Fruit fly (Drosophila melanogaster) whole organism, pupa: ENCODE results near the gene CG17075.

Source experiments
- CG10348 ChIP-seq: fragments of 200-800 bp; sonication (Bioruptor generic); IDR thresholded peaks from 2 replicates; pipeline ENCODE4 v1.3.6; 2022; ENCODE audit warnings: missing biosample characterization, missing genetic modification characterization
- CG12605 ChIP-seq: fragments of 200-800 bp; sonication (Bioruptor generic); IDR thresholded peaks from 2 replicates; pipeline ENCODE4 v1.3.6; 2022; ENCODE audit warnings: missing biosample characterization, missing genetic modification characterization
- CG13204 ChIP-seq: fragments of 200-800 bp; sonication (Bioruptor generic); optimal IDR thresholded peaks from 2 replicates; lab custom pipeline; 2018; ENCODE audit warnings: missing biosample characterization, mild to moderate bottlenecking, missing genetic modification characterization, moderate library complexity
- CG14655 ChIP-seq: fragments of 200-800 bp; sonication (Bioruptor generic); optimal IDR thresholded peaks from 3 replicates; lab custom pipeline; 2017; ENCODE audit warnings: mild to moderate bottlenecking, missing biosample characterization, missing genetic modification reagents, missing genetic modification characterization
- CG15710 ChIP-seq: fragments of 200-800 bp; sonication (Bioruptor generic); optimal IDR thresholded peaks from 2 replicates; lab custom pipeline; 2018; ENCODE audit warnings: missing biosample characterization, mild to moderate bottlenecking, missing genetic modification characterization, moderate library complexity
- CG17806 ChIP-seq: fragments of 200-800 bp; sonication (Bioruptor generic); optimal IDR thresholded peaks from 2 replicates; lab custom pipeline; 2018; ENCODE audit warnings: missing biosample characterization, mild to moderate bottlenecking, missing genetic modification characterization, moderate library complexity
- CG32121 ChIP-seq: fragments of 200-800 bp; sonication (Bioruptor generic); IDR thresholded peaks from 2 replicates; pipeline ENCODE4 v1.3.6; 2022; ENCODE audit warnings: missing biosample characterization, missing genetic modification characterization
- CG34367 ChIP-seq: fragments of 200-800 bp; sonication (Bioruptor generic); optimal IDR thresholded peaks from 2 replicates; lab custom pipeline; 2018; ENCODE audit warnings: missing biosample characterization, mild to moderate bottlenecking, missing genetic modification characterization
- CG4496 ChIP-seq: fragments of 200-800 bp; sonication (Bioruptor generic); IDR thresholded peaks from 3 replicates; pipeline ENCODE4 v1.3.6; 2022; ENCODE audit warnings: missing biosample characterization, missing genetic modification characterization
- CG8159 ChIP-seq: fragments of 200-800 bp; sonication (Bioruptor generic); optimal IDR thresholded peaks from 3 replicates; lab custom pipeline; 2018; ENCODE audit warnings: missing biosample characterization, mild to moderate bottlenecking, missing genetic modification characterization, moderate library complexity
- CG8301 ChIP-seq: fragments of 200-800 bp; sonication (Bioruptor generic); optimal IDR thresholded peaks from 2 replicates; lab custom pipeline; 2018; ENCODE audit warnings: missing biosample characterization, mild to moderate bottlenecking, missing genetic modification characterization
- CG9948 ChIP-seq: fragments of 200-800 bp; sonication (Bioruptor generic); optimal IDR thresholded peaks from 2 replicates; lab custom pipeline; 2018; ENCODE audit warnings: missing biosample characterization, mild to moderate bottlenecking, missing genetic modification characterization, moderate library complexity
- D1 ChIP-seq: fragments of 200-800 bp; sonication (Bioruptor generic); optimal IDR thresholded peaks from 2 replicates; lab custom pipeline; 2018; ENCODE audit warnings: missing biosample characterization, mild to moderate bottlenecking, missing genetic modification characterization, moderate library complexity
- EcR ChIP-seq: fragments of 200-800 bp; sonication (Bioruptor generic); optimal IDR thresholded peaks from 3 replicates; lab custom pipeline; 2019; ENCODE audit warnings: missing biosample characterization, missing genetic modification characterization, mild to moderate bottlenecking, moderate library complexity, missing genetic modification reagents
- Ets98B ChIP-seq: fragments of 200-800 bp; sonication (Bioruptor generic); IDR thresholded peaks from 2 replicates; pipeline ENCODE4 v1.3.6; 2022; ENCODE audit warnings: missing biosample characterization, missing genetic modification characterization
- Pif1A ChIP-seq: fragments of 200-800 bp; sonication (Bioruptor generic); optimal IDR thresholded peaks from 3 replicates; lab custom pipeline; 2016; ENCODE audit warnings: missing biosample characterization, missing genetic modification characterization
- Pif1B ChIP-seq: fragments of 200-800 bp; sonication (Bioruptor generic); optimal IDR thresholded peaks from 3 replicates; lab custom pipeline; 2016; ENCODE audit warnings: missing biosample characterization, missing genetic modification characterization
- Snoo ChIP-seq: fragments of 200-800 bp; sonication (Bioruptor generic); optimal IDR thresholded peaks from 3 replicates; lab custom pipeline; 2017; ENCODE audit warnings: missing biosample characterization, mild to moderate bottlenecking, missing genetic modification characterization, inconsistent platforms
- fd96Ca ChIP-seq: fragments of 200-800 bp; sonication (Bioruptor generic); IDR thresholded peaks from 3 replicates; pipeline ENCODE4 v1.3.6; 2022; ENCODE audit warnings: missing biosample characterization, missing genetic modification characterization
- gl ChIP-seq: fragments of 200-800 bp; sonication (Bioruptor generic); optimal IDR thresholded peaks from 2 replicates; lab custom pipeline; 2018; ENCODE audit warnings: missing biosample characterization, mild to moderate bottlenecking, missing genetic modification characterization
- rn ChIP-seq: fragments of 200-800 bp; sonication (Bioruptor generic); IDR thresholded peaks from 2 replicates; pipeline ENCODE4 v1.3.6; 2022; ENCODE audit warnings: missing biosample characterization, missing genetic modification characterization

The CG17075 gene

DNA sequence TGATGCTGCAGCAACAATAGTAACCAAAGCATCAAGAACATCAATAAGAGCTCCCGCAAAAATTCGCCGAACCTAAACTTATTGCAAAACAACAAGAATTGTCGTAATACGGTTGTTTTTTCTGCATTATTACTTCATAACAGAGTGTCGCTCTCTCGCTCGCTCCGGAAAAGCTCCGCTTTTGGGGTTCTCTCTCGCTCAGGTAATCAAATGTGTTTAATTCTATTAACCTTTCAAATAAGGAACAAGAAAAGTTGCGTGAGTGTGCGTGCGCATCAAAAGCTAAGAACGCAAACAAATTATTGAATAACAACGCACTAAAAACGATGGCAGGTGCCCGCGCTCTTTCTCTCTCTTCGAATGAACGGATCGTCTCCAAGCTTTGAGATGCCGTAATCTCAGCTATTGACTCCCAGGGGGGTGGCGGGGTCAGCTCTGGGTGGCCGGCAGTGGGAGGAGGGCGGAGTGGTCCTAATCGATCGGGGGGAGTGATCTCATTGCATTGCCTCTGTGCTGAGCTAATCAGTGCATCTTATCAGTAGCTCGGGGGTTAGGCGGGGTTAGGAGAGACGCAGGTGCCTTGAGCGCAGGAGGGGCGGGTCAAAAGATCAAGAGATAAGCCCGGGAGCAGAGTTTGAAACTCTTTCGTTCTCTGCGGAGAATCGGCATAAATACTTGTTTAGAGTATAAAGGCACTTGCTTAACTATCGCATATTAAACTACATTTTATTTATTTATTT lies 39.1 kb upstream of the CG17075 start:
- TF ChIP-seq CG8159 (tag; lab: Kevin White, UChicago) (no peak), CG10348 (no peak), CG8301 (tag; lab: Kevin White, UChicago) (no peak), fd96Ca (GFP tag; lab: Robert Waterston, UW) (no peak), CG17806 (tag; lab: Kevin White, UChicago) (no peak), Ets98B (no peak), D1 (no peak), rn (GFP tag; lab: Robert Waterston, UW) (no peak), CG12605 (GFP tag; lab: Robert Waterston, UW) (no peak), EcR (peak; percentile 14), CG4496 (0 out of 3 replicates have a peak, but pooled peaks have one; percentile 33), Pif1B (GFP tag; lab: Kevin White, UChicago) (no peak), CG34367 (tag; lab: Kevin White, UChicago) (no peak)
- TF ChIP-seq, all 21 proteins: peak for 2

- TF ChIP-seq CG17806 (tag; lab: Kevin White, UChicago) (peak; percentile 11), gl (no peak), fd96Ca (GFP tag; lab: Robert Waterston, UW) (no peak), CG8159 (tag; lab: Kevin White, UChicago) (peak; percentile 14), CG9948 (tag; lab: Kevin White, UChicago) (no peak), CG14655 (peak; percentile 9), Snoo (no peak), CG15710 (tag; lab: Kevin White, UChicago) (peak; percentile 27)
These were observed 38.3 kb upstream of the CG17075 start, which contains the start of gene Plc21C for dm6 chr2L:305646-306045. Gene Plc21C, plus strand, starts transcription at chr2L:305935.

DNA sequence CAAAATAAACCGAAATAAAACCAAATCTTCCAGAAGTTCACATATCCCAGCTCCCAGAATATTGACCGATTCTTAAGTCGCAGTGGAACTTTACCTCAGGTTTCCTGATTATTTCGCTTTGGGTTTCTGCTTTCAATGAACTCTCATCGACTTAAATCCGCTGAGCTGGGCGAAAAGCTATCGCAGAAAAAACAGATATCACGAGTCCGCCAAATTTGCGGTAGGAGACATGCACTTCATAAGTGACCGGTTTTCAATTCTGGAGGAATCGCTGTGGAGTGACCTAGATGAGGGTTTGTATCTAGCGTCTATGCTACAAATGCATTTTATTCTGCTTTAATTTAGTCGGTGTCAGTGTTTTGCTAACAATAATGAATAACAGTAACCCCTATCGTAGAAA lies 37.9 kb upstream of the CG17075 start:
- TF ChIP-seq CG14655 (no peak), fd96Ca (GFP tag; lab: Robert Waterston, UW) (no peak), D1 (no peak), gl (no peak), CG32121 (GFP tag; lab: Robert Waterston, UW) (no peak), CG17806 (tag; lab: Kevin White, UChicago) (no peak), Ets98B (no peak), Pif1B (GFP tag; lab: Kevin White, UChicago) (no peak), CG13204 (no peak), EcR (no peak), Snoo (no peak), CG34367 (tag; lab: Kevin White, UChicago) (no peak), rn (GFP tag; lab: Robert Waterston, UW) (no peak), CG8301 (tag; lab: Kevin White, UChicago) (no peak), CG9948 (tag; lab: Kevin White, UChicago) (no peak)
- TF ChIP-seq, all 21 proteins: peak for 0

DNA sequence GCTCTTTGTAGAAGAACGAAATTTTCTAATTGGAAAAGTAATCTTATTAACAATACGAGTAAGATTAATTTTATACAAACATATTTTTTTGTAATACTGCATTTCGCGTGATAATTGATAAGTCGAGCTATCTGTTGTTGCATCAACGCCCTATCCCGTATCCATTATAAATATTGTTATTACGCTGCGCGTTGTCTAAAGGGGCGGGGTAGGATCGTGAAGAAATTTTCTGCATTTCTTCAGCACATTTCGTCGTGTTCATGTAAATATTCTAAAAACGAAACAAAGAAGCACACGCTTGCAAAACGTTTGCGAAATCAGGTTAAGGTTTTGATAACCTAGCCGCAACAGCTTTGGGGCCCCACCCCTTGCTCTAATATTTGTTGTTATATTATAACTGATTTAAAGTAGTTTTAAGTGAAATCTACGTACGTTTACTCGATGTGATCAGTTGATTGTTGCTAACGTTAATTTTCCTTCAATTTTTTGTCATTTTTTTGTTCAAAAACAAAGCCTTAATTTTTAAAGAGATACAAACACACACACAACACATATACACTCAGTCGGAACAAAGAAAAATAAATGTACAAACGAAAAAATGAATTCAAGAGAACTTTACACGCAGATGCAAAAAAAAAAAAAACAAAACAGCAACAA lies 36.1 kb upstream of the CG17075 start:
- TF ChIP-seq CG8301 (tag; lab: Kevin White, UChicago) (no peak), CG10348 (no peak), D1 (no peak), Pif1B (GFP tag; lab: Kevin White, UChicago) (no peak), CG34367 (tag; lab: Kevin White, UChicago) (no peak), fd96Ca (GFP tag; lab: Robert Waterston, UW) (no peak), CG17806 (tag; lab: Kevin White, UChicago) (no peak)

dm6 chr2L:300877-301706 lies 33.8 kb upstream of the CG17075 start:
- TF ChIP-seq Snoo (no peak), Pif1A (GFP tag; lab: Kevin White, UChicago) (no peak), CG14655 (no peak), Pif1B (GFP tag; lab: Kevin White, UChicago) (no peak), CG17806 (tag; lab: Kevin White, UChicago) (no peak), EcR (no peak), fd96Ca (GFP tag; lab: Robert Waterston, UW) (no peak), rn (GFP tag; lab: Robert Waterston, UW) (no peak), Ets98B (no peak)
- TF ChIP-seq, all 21 proteins: peak for 0

dm6 chr2L:300006-300405 lies 32.7 kb upstream of the CG17075 start:
- no peak for TF ChIP-seq Pif1A (GFP tag; lab: Kevin White, UChicago)
- no peak for TF ChIP-seq rn (GFP tag; lab: Robert Waterston, UW)
